Worm (Caenorhabditis elegans): ENCODE measurements around the gene H43I07.1.

DNA sequence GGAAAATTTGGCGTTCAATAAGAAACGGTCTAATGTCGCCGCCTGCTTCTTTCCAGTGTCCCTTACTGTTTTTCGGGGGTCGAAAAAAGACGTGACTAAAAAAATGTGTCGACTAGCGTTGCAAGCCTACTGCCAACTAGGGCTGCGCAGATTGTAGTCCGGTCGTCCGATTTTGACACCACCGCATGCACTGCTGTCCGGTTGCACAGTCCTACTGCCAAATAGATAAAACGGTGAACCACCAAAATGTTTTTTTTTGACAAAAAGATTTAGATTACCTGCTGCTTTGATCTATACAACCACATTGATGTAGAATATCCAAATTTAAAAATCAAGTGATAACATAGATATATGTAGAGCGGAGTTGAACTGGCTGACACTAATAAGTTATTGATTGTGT lies 43.8 kb downstream of the H43I07.1 start:
- TF ChIP-seq flt-1 (GFP tag; IDR thresholded peaks at IDR 0.05) (no peak), ztf-23 (GFP tag; IDR thresholded peaks at IDR 0.05) (no peak), klf-2 (GFP tag; conservative IDR thresholded peaks at IDR 0.05) (no peak), tab-1 (GFP tag; IDR thresholded peaks at IDR 0.05) (no peak), ref-1 (GFP tag; conservative IDR thresholded peaks at IDR 0.05) (no peak), cog-1 (tag; optimal IDR thresholded peaks at IDR 0.05) (no peak)
